Fruit fly (Drosophila melanogaster): Measurements from ENCODE around the gene CG31542.

DNA sequence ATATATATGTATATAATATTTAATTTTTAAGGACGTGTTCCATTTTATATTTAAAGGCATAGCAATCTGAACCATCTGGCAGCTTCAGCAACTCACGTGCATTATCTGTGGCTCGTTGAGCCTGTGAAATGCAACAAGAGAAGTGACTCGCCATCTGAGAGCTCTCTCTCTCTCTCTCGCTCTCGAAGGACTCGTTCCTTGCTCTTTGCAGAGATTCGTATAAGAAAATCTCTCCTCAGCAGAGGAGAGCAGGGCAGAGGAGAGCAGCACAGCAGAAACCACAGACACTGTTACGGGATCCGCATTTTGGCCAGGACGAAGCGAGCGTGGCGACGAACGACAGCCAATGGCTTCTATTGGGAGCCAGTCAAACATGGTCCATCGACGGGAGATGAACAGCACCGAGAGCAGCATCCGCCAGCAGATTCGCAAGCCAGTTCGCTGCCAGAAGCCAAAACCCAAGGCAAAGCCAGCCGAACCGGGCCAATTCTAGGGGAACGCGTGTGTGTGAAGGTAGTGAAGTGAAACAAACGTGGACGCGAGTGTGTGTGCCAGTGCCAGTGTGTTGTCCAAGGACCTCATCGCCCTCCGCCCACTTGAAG, 44.9 kb downstream of the CG31542 start, which contains the start of gene CG14669:
- TF ChIP-seq CG8478 (optimal IDR thresholded peaks at IDR 0.05) (no peak), CTCF (optimal IDR thresholded peaks at IDR 0.05) (no peak)
